Fruit fly (Drosophila melanogaster) Kc167 (cell line): Measurements from ENCODE around the gene SelT.

Source experiments
- Sin3A ChIP-seq: fragments of >200 bp; optimal IDR thresholded peaks from 2 replicates; lab custom pipeline; 2018; ENCODE audit warnings: missing external identifiers
- insv ChIP-seq: fragments of >200 bp; optimal IDR thresholded peaks from 3 replicates; lab custom pipeline; 2018; ENCODE audit warnings: missing external identifiers
- psq ChIP-seq: fragments of >200 bp; optimal IDR thresholded peaks from 2 replicates; lab custom pipeline; 2017; ENCODE audit warnings: missing external identifiers

dm6 chr2L:5030535-5030934, 19.8 kb downstream of the SelT start:
- TF ChIP-seq insv (lab: Kevin White, UChicago) (no peak), psq (lab: Kevin White, UChicago) (no peak), Sin3A (lab: Kevin White, UChicago) (no peak)
